Fruit fly (Drosophila melanogaster) whole organism, adult: Measurements from ENCODE around the gene ppk14.

Experiments used
- CG12768 ChIP-seq: fragments of 200-800 bp; sonication (Bioruptor generic); optimal IDR thresholded peaks from 2 replicates; lab custom pipeline; 2017; ENCODE audit warnings: missing biosample characterization, missing genetic modification characterization, mild to moderate bottlenecking, moderate library complexity, missing genetic modification reagents
- CG33017 ChIP-seq: fragments of 200-800 bp; sonication (Bioruptor generic); optimal IDR thresholded peaks from 2 replicates; lab custom pipeline; 2018; ENCODE audit warnings: missing biosample characterization, mild to moderate bottlenecking, missing genetic modification characterization, moderate library complexity
- CG5204 ChIP-seq: fragments of 200-800 bp; sonication (Bioruptor generic); optimal IDR thresholded peaks from 2 replicates; lab custom pipeline; 2016; ENCODE audit warnings: missing biosample characterization, missing genetic modification characterization
- CG7101 ChIP-seq: fragments of 200-800 bp; sonication (Bioruptor generic); optimal IDR thresholded peaks from 2 replicates; lab custom pipeline; 2018; ENCODE audit warnings: missing biosample characterization, mild to moderate bottlenecking, missing genetic modification characterization, moderate library complexity
- Clk ChIP-seq: fragments of 200-800 bp; sonication (Bioruptor generic); optimal IDR thresholded peaks from 2 replicates; lab custom pipeline; 2017; ENCODE audit warnings: missing biosample characterization, missing genetic modification characterization
- Crg-1 ChIP-seq: fragments of 200-800 bp; sonication (Bioruptor generic); optimal IDR thresholded peaks from 2 replicates; lab custom pipeline; 2016; ENCODE audit warnings: missing biosample characterization, missing genetic modification characterization
- Mnt ChIP-seq: fragments of 200-800 bp; sonication (Bioruptor generic); optimal IDR thresholded peaks from 2 replicates; lab custom pipeline; 2016; ENCODE audit warnings: missing biosample characterization, mild to moderate bottlenecking, missing genetic modification characterization
- bab1 ChIP-seq: fragments of 200-800 bp; sonication (Bioruptor generic); optimal IDR thresholded peaks from 3 replicates; lab custom pipeline; 2019; ENCODE audit warnings: missing biosample characterization, mild to moderate bottlenecking, missing genetic modification characterization, moderate library complexity
- kay ChIP-seq: fragments of 200-800 bp; sonication (Bioruptor generic); peaks from one replicate; lab custom pipeline; 2016; ENCODE audit warnings: missing biosample characterization, missing genetic modification characterization, borderline replicate concordance
- pad ChIP-seq: fragments of 200-800 bp; sonication (Bioruptor generic); optimal IDR thresholded peaks from 3 replicates; lab custom pipeline; 2017; ENCODE audit warnings: missing biosample characterization, missing genetic modification characterization, mild to moderate bottlenecking, moderate library complexity, missing genetic modification reagents
- tj ChIP-seq: fragments of 200-800 bp; sonication (Bioruptor generic); optimal IDR thresholded peaks from 3 replicates; lab custom pipeline; 2017; ENCODE audit warnings: missing biosample characterization, mild to moderate bottlenecking, missing genetic modification characterization, moderate library complexity
- toe ChIP-seq: fragments of 200-800 bp; sonication (Bioruptor generic); optimal IDR thresholded peaks from 2 replicates; lab custom pipeline; 2016; ENCODE audit warnings: missing biosample characterization, missing genetic modification characterization

DNA sequence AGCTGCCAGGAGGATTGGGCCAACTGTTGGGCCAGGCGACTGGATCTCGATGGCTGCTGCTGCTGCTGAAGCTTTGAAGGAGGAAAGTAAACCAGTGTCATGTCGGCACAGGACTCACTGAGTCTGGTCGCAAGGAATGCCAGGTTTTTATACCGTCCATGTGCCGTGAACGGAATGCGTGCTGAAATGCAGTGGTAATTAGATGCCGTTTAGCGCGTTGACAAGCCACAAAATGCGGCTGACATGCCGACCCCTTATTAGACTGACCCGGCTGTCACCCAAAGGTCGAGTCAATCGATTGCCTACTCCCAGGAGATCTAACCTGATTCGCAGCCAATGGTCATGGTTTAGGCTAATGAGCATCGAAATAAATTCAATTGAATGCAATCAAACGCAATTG, 525 bp upstream of the ppk14 start, which contains the start of gene ppk7:
- TF ChIP-seq Clk (GFP tag; lab: Kevin White, UChicago), result no peak
- TF ChIP-seq CG5204 (GFP tag; lab: Kevin White, UChicago), result no peak
- TF ChIP-seq Crg-1, result no peak
- TF ChIP-seq kay (GFP tag; lab: Kevin White, UChicago), result no peak
- TF ChIP-seq toe (GFP tag; lab: Kevin White, UChicago), result no peak
- TF ChIP-seq CG33017, result no peak
- no peak for TF ChIP-seq bab1 (GFP tag; lab: Kevin White, UChicago)
- TF ChIP-seq tj (GFP tag; lab: Kevin White, UChicago), result no peak
- TF ChIP-seq Mnt (GFP tag; lab: Kevin White, UChicago), result no peak
- TF ChIP-seq CG12768 (GFP tag; lab: Kevin White, UChicago), result no peak
- TF ChIP-seq CG7101, result no peak
- TF ChIP-seq pad (GFP tag; lab: Kevin White, UChicago), result no peak
